Fruit fly (Drosophila melanogaster) S2 (cell line): ENCODE results near the gene Taf1.

Experiments
- CG8478 ChIP-seq: fragments of >200 bp; optimal IDR thresholded peaks from 2 replicates; lab custom pipeline; 2018
- CTCF ChIP-seq, 2 experiments: fragments of >200 bp; optimal IDR thresholded peaks; 2 replicates each; lab custom pipeline; 2018

dm6 chr3R:6683671-6684070, 37.0 kb downstream of the Taf1 start:
- no peak for TF ChIP-seq CG8478 (lab: Kevin White, UChicago)
- TF ChIP-seq CTCF (optimal IDR thresholded peaks at IDR 0.05; lab: Kevin White, UChicago): peak; percentile 76 to 91
